Worm (Caenorhabditis elegans): ENCODE measurements around the gene W05H9.2.

The W05H9.2 gene

DNA sequence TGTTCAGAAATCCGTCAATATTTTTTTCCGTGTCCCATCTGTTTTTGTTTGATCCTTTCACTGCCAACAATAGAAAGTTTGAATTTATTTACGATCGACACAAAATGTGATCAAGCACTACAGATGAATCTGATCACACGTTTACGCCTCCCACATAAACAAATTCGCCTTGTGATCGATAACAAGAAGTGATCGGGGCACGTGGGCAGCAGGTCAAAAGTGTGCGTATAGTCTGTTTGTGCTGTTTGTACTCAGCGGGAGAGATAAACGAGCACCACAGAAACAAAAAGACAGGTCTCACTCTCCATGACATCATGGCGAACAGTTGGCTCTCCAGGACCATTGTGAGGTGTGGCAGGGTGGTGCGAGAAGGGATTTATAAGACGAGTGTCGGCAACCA is 11.3 kb upstream of the W05H9.2 start (continued):
- TF ChIP-seq snpc-1.1 (tag; optimal IDR thresholded peaks at IDR 0.05; ENCODE audit: insufficient read depth) (no peak), ccch-3 (GFP tag; optimal IDR thresholded peaks at IDR 0.05) (no peak), ama-1 (optimal IDR thresholded peaks at IDR 0.05) (peak; percentile 62), ama-1 (GFP tag; optimal IDR thresholded peaks at IDR 0.05) (no peak), ztf-28 (GFP tag; IDR thresholded peaks at IDR 0.05) (no peak), mxl-1 (tag; optimal IDR thresholded peaks at IDR 0.05) (no peak), aptf-3 (GFP tag; IDR thresholded peaks at IDR 0.05) (no peak), ekl-4 (GFP tag; IDR thresholded peaks at IDR 0.05) (no peak), ceh-100 (GFP tag; IDR thresholded peaks at IDR 0.05) (no peak; the same call in 1 of the 2 replicates), C06A6.2 (GFP tag; conservative IDR thresholded peaks at IDR 0.05) (peak; percentile 31; the same call in 1 of the 2 replicates), lin-35 (GFP tag; optimal IDR thresholded peaks at IDR 0.05) (peak in 1 of 3 experiments; percentile 2), lag-1 (GFP tag; IDR thresholded peaks at IDR 0.05) (no peak), nhr-90 (tag; optimal IDR thresholded peaks at IDR 0.05) (peak; percentile 78), C17E4.6 (GFP tag; IDR thresholded peaks at IDR 0.05) (no peak), dpff-1 (tag; optimal IDR thresholded peaks at IDR 0.05) (peak; percentile 34), lir-1 (GFP tag; conservative IDR thresholded peaks at IDR 0.05) (peak; percentile 65), let-526 (GFP tag; IDR thresholded peaks at IDR 0.05) (peak; percentile 77; the same call in 1 of the 2 replicates), egl-18 (GFP tag; IDR thresholded peaks at IDR 0.05) (no peak), hmg-20 (GFP tag; IDR thresholded peaks at IDR 0.05) (no peak), ztf-6 (GFP tag; IDR thresholded peaks at IDR 0.05) (no peak), Y95B8A.8 (GFP tag; IDR thresholded peaks at IDR 0.05) (0 out of 2 replicates have a peak, but pooled peaks have one; percentile 59), F55B11.4 (tag; optimal IDR thresholded peaks at IDR 0.05; ENCODE audit: borderline replicate concordance, insufficient read depth) (no peak), egl-44 (GFP tag; IDR thresholded peaks at IDR 0.05) (peak; percentile 77), nfya-1 (tag; optimal IDR thresholded peaks at IDR 0.05; ENCODE audit: borderline replicate concordance, insufficient read depth) (no peak), madf-8 (GFP tag; conservative IDR thresholded peaks at IDR 0.05) (no peak), gei-17 (GFP tag; optimal IDR thresholded peaks at IDR 0.05) (no peak), cebp-2 (GFP tag; IDR thresholded peaks at IDR 0.05) (no peak), nhr-80 (tag; optimal IDR thresholded peaks at IDR 0.05) (peak; percentile 90), nfyb-1 (GFP tag; IDR thresholded peaks at IDR 0.05) (peak; percentile 49), fkh-3 (tag; optimal IDR thresholded peaks at IDR 0.05) (no peak), xnd-1 (tag; optimal IDR thresholded peaks at IDR 0.05) (no peak), F57A8.1 (GFP tag; optimal IDR thresholded peaks at IDR 0.05) (no peak), B0336.3 (GFP tag; IDR thresholded peaks at IDR 0.05) (peak; percentile 91), T07F8.4 (tag; optimal IDR thresholded peaks at IDR 0.05) (no peak), hlh-26 (GFP tag; conservative IDR thresholded peaks at IDR 0.05) (no peak), tbp1 (GFP tag; optimal IDR thresholded peaks at IDR 0.05) (peak; percentile 61), nhr-27 (tag; optimal IDR thresholded peaks at IDR 0.05) (no peak), let-607 (tag; optimal IDR thresholded peaks at IDR 0.05) (peak; percentile 50 to 70), tbx-9 (tag; optimal IDR thresholded peaks at IDR 0.05; ENCODE audit: borderline replicate concordance) (no peak), attf-6 (GFP tag; IDR thresholded peaks at IDR 0.05) (no peak), ztf-25 (GFP tag; IDR thresholded peaks at IDR 0.05) (no peak), dpl-1 (GFP tag; optimal IDR thresholded peaks at IDR 0.05) (no peak), him-1 (tag; optimal IDR thresholded peaks at IDR 0.05) (no peak), F52B5.7 (tag; optimal IDR thresholded peaks at IDR 0.05) (no peak), F22D6.2 (tag; optimal IDR thresholded peaks at IDR 0.05) (peak; percentile 76), ztf-26 (tag; optimal IDR thresholded peaks at IDR 0.05) (peak; percentile 78), ets-4 (GFP tag; optimal IDR thresholded peaks at IDR 0.05) (peak; percentile 46), unc-62 (GFP tag; optimal IDR thresholded peaks at IDR 0.05) (no peak), sptf-2 (GFP tag; optimal IDR thresholded peaks at IDR 0.05) (no peak), madf-10 (tag; optimal IDR thresholded peaks at IDR 0.05) (no peak)

All from whole organism, young adult.